Worm (Caenorhabditis elegans): Measurements from ENCODE around the gene F13H10.6.

The F13H10.6 gene

ce11 chrIV:11037118-11037719, 28.1 kb downstream of the F13H10.6 start:
- TF ChIP-seq nhr-77 (tag; optimal IDR thresholded peaks at IDR 0.05) (peak; percentile 26), pqm-1 (tag; optimal IDR thresholded peaks at IDR 0.05) (peak; percentile 45), unc-39 (tag; optimal IDR thresholded peaks at IDR 0.05) (no peak), elt-1 (tag; optimal IDR thresholded peaks at IDR 0.05) (no peak), elt-2 (tag; optimal IDR thresholded peaks at IDR 0.05) (peak; percentile 69), egl-27 (tag; optimal IDR thresholded peaks at IDR 0.05) (no peak)

- TF ChIP-seq skn-1 (tag; optimal IDR thresholded peaks at IDR 0.05) (no peak), fkh-10 (GFP tag; optimal IDR thresholded peaks at IDR 0.05) (no peak), pqm-1 (tag; optimal IDR thresholded peaks at IDR 0.05) (no peak), unc-62 (GFP tag; optimal IDR thresholded peaks at IDR 0.05) (no peak), nhr-77 (tag; optimal IDR thresholded peaks at IDR 0.05) (no peak), tbx-2 (tag; optimal IDR thresholded peaks at IDR 0.05) (no peak), nhr-28 (tag; optimal IDR thresholded peaks at IDR 0.05) (no peak), ceh-16 (tag; optimal IDR thresholded peaks at IDR 0.05) (no peak), fkh-2 (tag; optimal IDR thresholded peaks at IDR 0.05) (no peak), sea-2 (GFP tag; optimal IDR thresholded peaks at IDR 0.05) (no peak), eor-1 (tag; optimal IDR thresholded peaks at IDR 0.05) (no peak), snpc-4 (tag; optimal IDR thresholded peaks at IDR 0.05) (no peak), nhr-67 (tag; optimal IDR thresholded peaks at IDR 0.05) (no peak), mml-1 (tag; optimal IDR thresholded peaks at IDR 0.05) (no peak), hmg-11 (tag; optimal IDR thresholded peaks at IDR 0.05) (no peak)
Observed at ce11 chrIV:11038218-11038617, 29.1 kb downstream of the F13H10.6 start.

ce11 chrIV:11038618-11038664, 29.3 kb downstream of the F13H10.6 start, which contains the start of gene kdin-1:
Gene kdin-1, plus strand, starts transcription at chrIV:11038655.
- TF ChIP-seq pqm-1 (tag; optimal IDR thresholded peaks at IDR 0.05) (no peak), nhr-67 (tag; optimal IDR thresholded peaks at IDR 0.05) (no peak), nhr-77 (tag; optimal IDR thresholded peaks at IDR 0.05) (no peak), egl-27 (tag; optimal IDR thresholded peaks at IDR 0.05) (no peak), elt-2 (tag; optimal IDR thresholded peaks at IDR 0.05) (no peak), sea-2 (GFP tag; optimal IDR thresholded peaks at IDR 0.05) (no peak), ama-1 (optimal IDR thresholded peaks at IDR 0.05) (no peak), nhr-25 (tag; optimal IDR thresholded peaks at IDR 0.05) (no peak), ceh-16 (tag; optimal IDR thresholded peaks at IDR 0.05) (no peak), fkh-10 (GFP tag; optimal IDR thresholded peaks at IDR 0.05) (no peak), nhr-237 (tag; optimal IDR thresholded peaks at IDR 0.05) (no peak), zag-1 (tag; optimal IDR thresholded peaks at IDR 0.05) (no peak), unc-39 (tag; optimal IDR thresholded peaks at IDR 0.05) (no peak), nhr-76 (tag; optimal IDR thresholded peaks at IDR 0.05) (no peak), eor-1 (tag; optimal IDR thresholded peaks at IDR 0.05) (no peak), R02D3.7 (tag; optimal IDR thresholded peaks at IDR 0.05) (no peak)

- TF ChIP-seq sea-2 (GFP tag; optimal IDR thresholded peaks at IDR 0.05) = no peak
- TF ChIP-seq nfya-1 (tag; optimal IDR thresholded peaks at IDR 0.05; ENCODE audit: insufficient read depth) = peak; percentile 28
- peak; percentile 55 for TF ChIP-seq hmg-11 (tag; optimal IDR thresholded peaks at IDR 0.05)
- peak; percentile 50 for TF ChIP-seq snpc-4 (tag; optimal IDR thresholded peaks at IDR 0.05)
- no peak for TF ChIP-seq ceh-82 (tag; optimal IDR thresholded peaks at IDR 0.05)
- no peak for TF ChIP-seq ztf-4 (tag; optimal IDR thresholded peaks at IDR 0.05)
- no peak for TF ChIP-seq nhr-77 (tag; optimal IDR thresholded peaks at IDR 0.05)
- peak; percentile 20 for TF ChIP-seq pha-4 (tag; optimal IDR thresholded peaks at IDR 0.05)
- TF ChIP-seq ceh-28 (tag; optimal IDR thresholded peaks at IDR 0.05) = no peak
- no peak for TF ChIP-seq ceh-16 (tag; optimal IDR thresholded peaks at IDR 0.05)
Observed at ce11 chrIV:11038665-11039064, 29.6 kb downstream of the F13H10.6 start.

ce11 chrIV:11044377-11044776, 35.3 kb downstream of the F13H10.6 start:
- TF ChIP-seq fkh-10 (GFP tag; optimal IDR thresholded peaks at IDR 0.05) (no peak), ztf-4 (tag; optimal IDR thresholded peaks at IDR 0.05) (no peak), nhr-12 (tag; optimal IDR thresholded peaks at IDR 0.05) (no peak), lin-39 (tag; optimal IDR thresholded peaks at IDR 0.05) (no peak), ztf-11 (tag; optimal IDR thresholded peaks at IDR 0.05) (no peak), nhr-76 (tag; optimal IDR thresholded peaks at IDR 0.05) (no peak), ceh-16 (tag; optimal IDR thresholded peaks at IDR 0.05) (no peak)

- TF ChIP-seq R02D3.7 (tag; optimal IDR thresholded peaks at IDR 0.05) (no peak), nhr-67 (tag; optimal IDR thresholded peaks at IDR 0.05) (no peak), mdl-1 (tag; optimal IDR thresholded peaks at IDR 0.05) (no peak), egl-27 (tag; optimal IDR thresholded peaks at IDR 0.05) (no peak), nhr-237 (tag; optimal IDR thresholded peaks at IDR 0.05) (no peak), ztf-4 (tag; optimal IDR thresholded peaks at IDR 0.05) (no peak), nfya-1 (tag; optimal IDR thresholded peaks at IDR 0.05; ENCODE audit: insufficient read depth) (no peak), ama-1 (optimal IDR thresholded peaks at IDR 0.05) (no peak), aly-2 (tag; optimal IDR thresholded peaks at IDR 0.05) (no peak), sea-2 (GFP tag; optimal IDR thresholded peaks at IDR 0.05) (no peak), elt-2 (tag; optimal IDR thresholded peaks at IDR 0.05) (no peak)
Observed at ce11 chrIV:11048871-11049270, 39.8 kb downstream of the F13H10.6 start, which contains the start of gene F36H1.11. Gene F36H1.11, plus strand, starts transcription at chrIV:11049171.
